Worm (Caenorhabditis elegans): ENCODE results near the gene C17C3.24.

DNA sequence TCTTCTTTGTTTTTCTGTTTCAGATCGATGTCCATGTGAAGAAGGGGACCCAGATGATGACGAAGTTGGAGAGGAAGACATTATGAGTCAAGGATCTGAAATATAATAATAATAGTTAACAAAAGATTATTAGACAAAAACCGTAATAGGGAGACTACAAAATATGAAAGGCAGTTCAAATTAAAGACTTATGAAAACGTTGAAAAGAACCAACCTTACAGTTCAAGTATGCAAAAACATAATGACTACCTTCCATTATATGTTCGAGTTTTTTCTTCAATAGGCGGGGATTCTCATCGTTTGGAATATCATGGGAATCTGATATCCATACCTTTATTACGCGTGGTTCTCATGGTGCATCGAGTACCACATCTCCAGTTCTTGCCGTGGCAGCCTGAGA lies 7.9 kb downstream of the C17C3.24 start, which contains the start of gene hlh-26:
- TF ChIP-seq nhr-25 (tag; optimal IDR thresholded peaks at IDR 0.05) (no peak), nhr-12 (tag; optimal IDR thresholded peaks at IDR 0.05) (no peak), aly-2 (tag; optimal IDR thresholded peaks at IDR 0.05) (no peak), fos-1 (tag; optimal IDR thresholded peaks at IDR 0.05) (no peak), jun-1 (tag; optimal IDR thresholded peaks at IDR 0.05) (no peak), tbx-2 (tag; optimal IDR thresholded peaks at IDR 0.05) (no peak), nhr-77 (tag; optimal IDR thresholded peaks at IDR 0.05) (no peak), nfya-1 (tag; optimal IDR thresholded peaks at IDR 0.05; ENCODE audit: insufficient read depth) (no peak), nhr-11 (tag; optimal IDR thresholded peaks at IDR 0.05) (no peak), nhr-43 (tag; optimal IDR thresholded peaks at IDR 0.05; ENCODE audit: poor library complexity, severe bottlenecking) (no peak)
